Worm (Caenorhabditis elegans): Measurements from ENCODE around the gene F59A6.11.

DNA sequence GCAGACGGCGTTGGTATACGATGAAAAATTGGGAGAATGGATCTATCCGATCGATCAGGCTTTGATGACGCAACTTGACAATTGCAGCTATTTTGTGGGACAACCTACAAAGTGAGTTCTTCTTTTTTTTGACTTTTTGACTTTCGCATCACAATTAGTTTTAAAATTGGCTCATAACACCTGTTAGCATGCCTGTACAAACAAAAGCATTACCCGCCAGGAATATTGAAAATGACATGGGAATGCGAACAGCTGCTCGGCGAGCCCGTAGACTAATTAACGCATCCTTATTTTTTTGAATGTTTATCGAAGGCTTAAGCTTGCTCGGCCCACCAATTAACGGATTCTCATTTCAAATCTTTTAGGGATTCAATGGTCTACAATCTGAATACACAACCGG, 11.3 kb downstream of the F59A6.11 start:
- TF ChIP-seq him-1 (tag; optimal IDR thresholded peaks at IDR 0.05) (no peak), dao-5 (tag; optimal IDR thresholded peaks at IDR 0.05) (no peak), W03F9.2 (tag; optimal IDR thresholded peaks at IDR 0.05) (no peak)

All from whole organism, L4/young adult.